Worm (Caenorhabditis elegans): ENCODE data around the gene F11E6.6.

DNA sequence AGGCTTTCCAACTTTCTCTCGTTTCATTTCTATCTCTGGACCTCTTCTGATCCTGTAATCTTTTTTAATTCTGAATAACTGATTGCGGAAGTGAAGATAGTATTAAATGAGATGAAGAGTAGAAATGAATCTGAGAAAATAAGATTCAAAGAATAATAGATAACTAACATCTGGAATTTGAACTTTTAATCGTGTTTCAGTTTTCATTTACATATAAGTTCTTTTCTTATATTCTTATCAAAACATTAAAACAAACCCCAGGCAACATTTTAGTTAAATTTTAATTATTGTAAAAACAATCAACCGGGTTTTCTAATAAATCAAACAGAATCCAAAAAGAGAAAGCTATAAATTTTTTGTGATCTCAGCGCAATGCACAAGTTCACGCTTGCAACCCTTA is 12.6 kb downstream of the F11E6.6 start:
- TF ChIP-seq unc-62 (GFP tag; optimal IDR thresholded peaks at IDR 0.05) = no peak
- no peak for TF ChIP-seq snpc-4 (tag; optimal IDR thresholded peaks at IDR 0.05)
- no peak for TF ChIP-seq ceh-83 (GFP tag; optimal IDR thresholded peaks at IDR 0.05)
- no peak for TF ChIP-seq ztf-11 (tag; optimal IDR thresholded peaks at IDR 0.05)
- no peak for TF ChIP-seq unc-39 (tag; optimal IDR thresholded peaks at IDR 0.05)
- TF ChIP-seq nhr-76 (tag; optimal IDR thresholded peaks at IDR 0.05) = no peak
- TF ChIP-seq pha-4 (tag; optimal IDR thresholded peaks at IDR 0.05) = no peak
- TF ChIP-seq mep-1 (tag; optimal IDR thresholded peaks at IDR 0.05) = no peak
- TF ChIP-seq nhr-237 (tag; optimal IDR thresholded peaks at IDR 0.05) = no peak
- no peak for TF ChIP-seq hlh-1 (tag; optimal IDR thresholded peaks at IDR 0.05)
